Fruit fly (Drosophila melanogaster): ENCODE results near the gene eIF5B.
A peak's percentile ranks its signal among the peaks of the same experiment; 100 is the strongest.

Gene eIF5B

dm6 chr3L:3393951-3394834 is 66.6 kb downstream of the eIF5B start (continued):
- TF ChIP-seq D (optimal IDR thresholded peaks at IDR 0.05) (no peak), D (GFP tag; optimal IDR thresholded peaks at IDR 0.05) (peak; percentile 92), CG4360 (GFP tag; IDR thresholded peaks at IDR 0.05) (peak; percentile 100), CG1832 (GFP tag; optimal IDR thresholded peaks at IDR 0.05) (no peak), abd-A (tag; optimal IDR thresholded peaks at IDR 0.05) (peak; percentile 40), CG3407 (GFP tag; optimal IDR thresholded peaks at IDR 0.05) (peak; percentile 72), slbo (GFP tag; IDR thresholded peaks at IDR 0.05) (peak; percentile 35; the same call in 1 of the 2 replicates), h (optimal IDR thresholded peaks at IDR 0.05) (no peak), BtbVII (GFP tag; optimal IDR thresholded peaks at IDR 0.05) (peak; percentile 41), Drgx (GFP tag; IDR thresholded peaks at IDR 0.05) (peak; percentile 60), Six4 (GFP tag; optimal IDR thresholded peaks at IDR 0.05) (peak; percentile 70), CG33557 (GFP tag; optimal IDR thresholded peaks at IDR 0.05) (peak; percentile 94), CG15601 (tag; optimal IDR thresholded peaks at IDR 0.05) (peak; percentile 94), aop (GFP tag; IDR thresholded peaks at IDR 0.05) (peak; percentile 55; the same call in 1 of the 2 replicates), Nf-YB (GFP tag; optimal IDR thresholded peaks at IDR 0.05) (peak; percentile 76), CG4730 (GFP tag; IDR thresholded peaks at IDR 0.05) (peak; percentile 61), CHES-1-like (GFP tag; optimal IDR thresholded peaks at IDR 0.05) (no peak), CG7963 (GFP tag; IDR thresholded peaks at IDR 0.05; ENCODE audit: partially characterized antibody) (no peak), CG12155 (GFP tag; optimal IDR thresholded peaks at IDR 0.05) (no peak), CG5953 (GFP tag; IDR thresholded peaks at IDR 0.05) (peak; percentile 76), grn (GFP tag; optimal IDR thresholded peaks at IDR 0.05) (peak; percentile 64), CG32532 (GFP tag; IDR thresholded peaks at IDR 0.05) (peak; percentile 50; the same call in 1 of the 2 replicates), CG11456 (GFP tag; IDR thresholded peaks at IDR 0.05) (peak; percentile 62), H15 (GFP tag; IDR thresholded peaks at IDR 0.05) (peak; percentile 63), lilli (GFP tag; optimal IDR thresholded peaks at IDR 0.05) (no peak), Hmr (GFP tag; optimal IDR thresholded peaks at IDR 0.05) (no peak), jigr1 (GFP tag; IDR thresholded peaks at IDR 0.05) (no peak; the same call in 1 of the 3 replicates), CG6254 (GFP tag; optimal IDR thresholded peaks at IDR 0.05) (no peak), slou (GFP tag; optimal IDR thresholded peaks at IDR 0.05) (no peak), trh (GFP tag; optimal IDR thresholded peaks at IDR 0.05) (no peak), CG12071 (GFP tag; optimal IDR thresholded peaks at IDR 0.05) (peak; percentile 19), dysf (GFP tag; IDR thresholded peaks at IDR 0.05) (peak; percentile 66; the same call in 2 of the 3 replicates), Sry-β (GFP tag; optimal IDR thresholded peaks at IDR 0.05) (peak; percentile 66), CG8290 (GFP tag; optimal IDR thresholded peaks at IDR 0.05) (no peak), CG8290 (tag; optimal IDR thresholded peaks at IDR 0.05) (peak in 1 of 2 experiments; percentile 28), Fer2 (tag; optimal IDR thresholded peaks at IDR 0.05) (peak; percentile 48), amos (GFP tag; IDR thresholded peaks at IDR 0.05; ENCODE audit: partially characterized antibody) (no peak), Kr (GFP tag; optimal IDR thresholded peaks at IDR 0.05) (no peak), CG18476 (GFP tag; optimal IDR thresholded peaks at IDR 0.05) (peak; percentile 66), Hand (GFP tag; optimal IDR thresholded peaks at IDR 0.05) (no peak), CG9609 (GFP tag; optimal IDR thresholded peaks at IDR 0.05) (no peak), CG2129 (GFP tag; IDR thresholded peaks at IDR 0.05; ENCODE audit: partially characterized antibody) (no peak), Ada2b (GFP tag; IDR thresholded peaks at IDR 0.05) (peak; percentile 80), CG3847 (GFP tag; IDR thresholded peaks at IDR 0.05) (peak; percentile 25; the same call in 1 of the 2 replicates), nau (GFP tag; optimal IDR thresholded peaks at IDR 0.05) (peak; percentile 34), bigmax (GFP tag; optimal IDR thresholded peaks at IDR 0.05) (no peak), dmrt11E (tag; optimal IDR thresholded peaks at IDR 0.05) (no peak), nerfin-1 (tag; optimal IDR thresholded peaks at IDR 0.05) (peak; percentile 91), GATAe (GFP tag; conservative IDR thresholded peaks at IDR 0.05) (no peak)
